Worm (Caenorhabditis elegans): Measurements from ENCODE around the gene H23L24.4.

DNA sequence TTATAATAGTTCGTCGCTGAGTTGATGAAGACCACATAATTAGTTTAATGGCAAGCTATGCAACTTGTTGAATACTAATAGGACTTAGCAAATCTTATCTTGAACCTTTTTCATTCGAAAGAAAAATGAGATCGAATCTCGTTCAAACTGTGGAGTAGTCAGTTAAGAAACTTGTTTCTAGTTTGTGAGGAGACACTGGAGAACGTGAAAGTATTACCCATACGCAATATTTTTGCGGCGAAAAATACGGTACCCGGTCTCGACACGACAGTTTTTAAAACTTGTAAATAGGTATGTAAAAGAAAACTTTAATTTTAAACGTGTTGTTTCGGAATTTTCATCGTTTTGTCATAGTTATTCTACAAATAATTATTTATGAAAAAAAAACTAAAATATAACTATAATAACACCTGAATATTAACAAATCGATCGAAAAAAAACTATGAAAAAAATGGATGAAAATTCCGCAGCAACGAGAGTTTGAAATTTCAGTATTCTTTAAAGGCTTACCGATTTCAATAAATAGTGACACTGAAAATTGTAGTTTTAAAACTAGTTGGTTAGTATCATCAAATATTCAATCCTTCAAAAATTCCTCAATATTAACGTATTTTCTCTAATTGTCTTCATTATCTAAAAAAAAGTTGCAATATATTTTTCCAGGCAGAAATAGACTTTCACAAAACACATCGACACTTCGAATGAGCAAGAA is 40.3 kb upstream of the H23L24.4 start, which contains the start of the genes F20C5.7 and parg-1:
- TF ChIP-seq ref-1 (GFP tag; conservative IDR thresholded peaks at IDR 0.05) (no peak), flt-1 (GFP tag; IDR thresholded peaks at IDR 0.05) (no peak), T22C8.4 (GFP tag; IDR thresholded peaks at IDR 0.05) (no peak), ztf-29 (GFP tag; IDR thresholded peaks at IDR 0.05) (no peak)
